Worm (Caenorhabditis elegans) whole organism, mixed stage, embryonic: ENCODE results near the gene K10D11.6.

Source experiments
- M03D4.4 ChIP-seq: sonication (generic microtip); optimal IDR thresholded peaks from 2 replicates; lab custom pipeline; 2017; ENCODE audit warnings: mild to moderate bottlenecking, missing genetic modification characterization, missing compliant biosample characterization
- bed-3 ChIP-seq: fragments of 200-800 bp; sonication (Bioruptor generic); optimal IDR thresholded peaks from 3 replicates; lab custom pipeline; 2018; ENCODE audit warnings: mild to moderate bottlenecking, missing genetic modification characterization, moderate library complexity, missing compliant biosample characterization
- blmp-1 ChIP-seq: fragments of 150-350 bp; optimal IDR thresholded peaks from 2 replicates; lab custom pipeline; 2014; ENCODE audit warnings: missing biosample characterization, missing genetic modification characterization
- ceh-39 ChIP-seq: fragments of 150-350 bp; optimal IDR thresholded peaks from 2 replicates; lab custom pipeline; 2014; ENCODE audit warnings: missing biosample characterization, missing genetic modification characterization
- ceh-83 ChIP-seq: fragments of 200-800 bp; sonication (Bioruptor generic); optimal IDR thresholded peaks from 2 replicates; lab custom pipeline; 2018; ENCODE audit warnings: mild to moderate bottlenecking, missing genetic modification characterization, missing compliant biosample characterization
- ces-1 ChIP-seq: fragments of 150-350 bp; optimal IDR thresholded peaks from 2 replicates; lab custom pipeline; 2014; ENCODE audit warnings: missing biosample characterization, missing genetic modification reagents, missing genetic modification characterization
- cnd-1 ChIP-seq: fragments of 200-800 bp; sonication (Bioruptor generic); optimal IDR thresholded peaks from 2 replicates; lab custom pipeline; 2018; ENCODE audit warnings: mild to moderate bottlenecking, missing genetic modification characterization, missing compliant biosample characterization
- drap-1 ChIP-seq: fragments of 200-800 bp; sonication (Bioruptor generic); optimal IDR thresholded peaks from 3 replicates; lab custom pipeline; 2018; ENCODE audit warnings: mild to moderate bottlenecking, missing genetic modification characterization, missing compliant biosample characterization
- elt-1 ChIP-seq: sonication (generic microtip); optimal IDR thresholded peaks from 2 replicates; lab custom pipeline; 2017; ENCODE audit warnings: missing genetic modification characterization, mild to moderate bottlenecking, missing compliant biosample characterization, antibody characterized with exemption, moderate library complexity, borderline replicate concordance; ENCODE audit not compliant: insufficient read depth
- elt-3 ChIP-seq: fragments of 150-350 bp; optimal IDR thresholded peaks from 2 replicates; lab custom pipeline; 2014; ENCODE audit warnings: missing biosample characterization, missing genetic modification characterization
- flh-1 ChIP-seq: fragments of 200-800 bp; sonication (Bioruptor generic); optimal IDR thresholded peaks from 2 replicates; lab custom pipeline; 2018; ENCODE audit warnings: mild to moderate bottlenecking, missing genetic modification characterization, moderate library complexity, missing compliant biosample characterization
- ham-2 ChIP-seq: fragments of 200-800 bp; sonication (Bioruptor generic); optimal IDR thresholded peaks from 2 replicates; lab custom pipeline; 2018; ENCODE audit warnings: mild to moderate bottlenecking, missing genetic modification characterization, missing compliant biosample characterization
- hlh-1 ChIP-seq: fragments of 150-350 bp; optimal IDR thresholded peaks from 2 replicates; lab custom pipeline; 2014; ENCODE audit warnings: missing biosample characterization, missing genetic modification reagents, missing genetic modification characterization
- lin-13 ChIP-seq: fragments of 150-350 bp; optimal IDR thresholded peaks from 2 replicates; lab custom pipeline; 2014; ENCODE audit warnings: missing biosample characterization, missing genetic modification characterization
- lin-32 ChIP-seq: fragments of 200-800 bp; sonication (Bioruptor generic); optimal IDR thresholded peaks from 2 replicates; lab custom pipeline; 2018; ENCODE audit warnings: mild to moderate bottlenecking, missing genetic modification characterization, missing compliant biosample characterization
- lsy-2 ChIP-seq: fragments of 150-350 bp; optimal IDR thresholded peaks from 2 replicates; lab custom pipeline; 2014; ENCODE audit warnings: missing biosample characterization, missing genetic modification characterization
- mab-5 ChIP-seq: fragments of 150-350 bp; optimal IDR thresholded peaks from 2 replicates; lab custom pipeline; 2014; ENCODE audit warnings: missing biosample characterization, missing genetic modification characterization
- mep-1 ChIP-seq: fragments of 150-350 bp; optimal IDR thresholded peaks from 2 replicates; lab custom pipeline; 2017; ENCODE audit warnings: missing biosample characterization, missing genetic modification reagents, missing genetic modification characterization, inconsistent platforms
- mls-2 ChIP-seq: sonication (generic microtip); optimal IDR thresholded peaks from 2 replicates; lab custom pipeline; 2016; ENCODE audit warnings: mild to moderate bottlenecking, missing genetic modification characterization, moderate library complexity, missing compliant biosample characterization
- nhr-12 ChIP-seq: fragments of 150-350 bp; optimal IDR thresholded peaks from 2 replicates; lab custom pipeline; 2014; ENCODE audit warnings: missing biosample characterization, missing genetic modification characterization
- nhr-2 ChIP-seq: fragments of 150-350 bp; optimal IDR thresholded peaks from 2 replicates; lab custom pipeline; 2014; ENCODE audit warnings: missing biosample characterization, missing genetic modification characterization
- nhr-237 ChIP-seq: fragments of 150-350 bp; optimal IDR thresholded peaks from 2 replicates; lab custom pipeline; 2014; ENCODE audit warnings: missing biosample characterization, missing genetic modification characterization
- nhr-28 ChIP-seq: fragments of 150-350 bp; optimal IDR thresholded peaks from 2 replicates; lab custom pipeline; 2014; ENCODE audit warnings: missing biosample characterization, missing genetic modification characterization
- pha-4 ChIP-seq: fragments of 150-350 bp; optimal IDR thresholded peaks from 2 replicates; lab custom pipeline; 2018; ENCODE audit warnings: missing biosample characterization, missing genetic modification reagents, missing genetic modification characterization
- sem-2 ChIP-seq: fragments of 200-800 bp; sonication (Bioruptor generic); optimal IDR thresholded peaks from 2 replicates; lab custom pipeline; 2018; ENCODE audit warnings: mild to moderate bottlenecking, missing genetic modification characterization, missing compliant biosample characterization
- snpc-4 ChIP-seq: fragments of 150-350 bp; optimal IDR thresholded peaks from 2 replicates; lab custom pipeline; 2014; ENCODE audit warnings: missing biosample characterization, missing genetic modification characterization
- sptf-1 ChIP-seq: sonication (generic microtip); optimal IDR thresholded peaks from 2 replicates; lab custom pipeline; 2017; ENCODE audit warnings: mild to moderate bottlenecking, missing genetic modification characterization, moderate library complexity, missing compliant biosample characterization
- tbx-8 ChIP-seq: fragments of 200-800 bp; sonication (Bioruptor generic); optimal IDR thresholded peaks from 2 replicates; lab custom pipeline; 2018; ENCODE audit warnings: mild to moderate bottlenecking, missing genetic modification characterization, moderate library complexity, missing compliant biosample characterization
- unc-120 ChIP-seq: sonication (generic microtip); optimal IDR thresholded peaks from 2 replicates; lab custom pipeline; 2017; ENCODE audit warnings: missing genetic modification characterization, missing compliant biosample characterization; ENCODE audit not compliant: poor library complexity, severe bottlenecking
- unc-39 ChIP-seq: fragments of 150-350 bp; optimal IDR thresholded peaks from 2 replicates; lab custom pipeline; 2014; ENCODE audit warnings: missing biosample characterization, missing genetic modification characterization
- unc-62 ChIP-seq: fragments of 150-350 bp; optimal IDR thresholded peaks from 2 replicates; lab custom pipeline; 2014; ENCODE audit warnings: missing biosample characterization, missing genetic modification reagents, missing genetic modification characterization
- zip-8 ChIP-seq: fragments of 150-350 bp; optimal IDR thresholded peaks from 2 replicates; lab custom pipeline; 2014; ENCODE audit warnings: missing biosample characterization, missing genetic modification characterization
- ztf-11 ChIP-seq: fragments of 150-350 bp; optimal IDR thresholded peaks from 2 replicates; lab custom pipeline; 2014; ENCODE audit warnings: missing biosample characterization, missing genetic modification characterization

K10D11.6 gene

ce11 chrIV:12965074-12965473 lies 24.2 kb downstream of the K10D11.6 start, which contains the start of gene dod-22:
TSS of gene dod-22 (plus strand) at chrIV:12965374.
- TF ChIP-seq tbx-8 (GFP tag; lab: Kevin White, UChicago) = no peak
- TF ChIP-seq nhr-28 (tag; lab: Kevin White, UChicago) = no peak
- no peak for TF ChIP-seq lin-13 (tag; lab: Kevin White, UChicago)
- TF ChIP-seq zip-8 (tag; lab: Kevin White, UChicago) = no peak
- TF ChIP-seq ceh-39 (tag; lab: Kevin White, UChicago) = no peak
- no peak for TF ChIP-seq sem-2 (GFP tag; lab: Kevin White, UChicago)
- no peak for TF ChIP-seq elt-1 (tag; lab: Kevin White, UChicago)
- TF ChIP-seq ham-2 (GFP tag; lab: Kevin White, UChicago) = no peak
- TF ChIP-seq mab-5 (tag; lab: Kevin White, UChicago) = no peak
- TF ChIP-seq sptf-1 (tag; lab: Kevin White, UChicago) = no peak
- TF ChIP-seq lin-32 (GFP tag; lab: Kevin White, UChicago) = no peak
- no peak for TF ChIP-seq lsy-2 (tag; lab: Kevin White, UChicago)
- no peak for TF ChIP-seq drap-1 (GFP tag; lab: Kevin White, UChicago)
- no peak for TF ChIP-seq blmp-1

ce11 chrIV:12964648-12965047 lies 24.6 kb downstream of the K10D11.6 start:
- TF ChIP-seq drap-1 (GFP tag; lab: Kevin White, UChicago) (no peak), nhr-237 (tag; lab: Kevin White, UChicago) (no peak), M03D4.4 (tag; lab: Kevin White, UChicago) (no peak), ceh-83 (GFP tag; lab: Kevin White, UChicago) (no peak), nhr-12 (tag; lab: Kevin White, UChicago) (no peak), pha-4 (tag; lab: Kevin White, UChicago) (no peak), ham-2 (GFP tag; lab: Kevin White, UChicago) (no peak), snpc-4 (tag; lab: Kevin White, UChicago) (no peak), bed-3 (GFP tag; lab: Kevin White, UChicago) (no peak), lin-32 (GFP tag; lab: Kevin White, UChicago) (no peak), unc-120 (tag; lab: Kevin White, UChicago) (no peak), nhr-28 (tag; lab: Kevin White, UChicago) (no peak), tbx-8 (GFP tag; lab: Kevin White, UChicago) (no peak), mab-5 (tag; lab: Kevin White, UChicago) (no peak), hlh-1 (no peak), elt-1 (tag; lab: Kevin White, UChicago) (no peak), zip-8 (tag; lab: Kevin White, UChicago) (no peak), cnd-1 (tag; lab: Kevin White, UChicago) (no peak), mls-2 (tag; lab: Kevin White, UChicago) (no peak), ztf-11 (tag; lab: Kevin White, UChicago) (no peak)

ce11 chrIV:12962564-12962963 lies 26.7 kb downstream of the K10D11.6 start, which contains the start of gene F55G11.8:
TSS of gene F55G11.8 (plus strand) at chrIV:12962808.
- TF ChIP-seq mls-2 (tag; lab: Kevin White, UChicago) (no peak), mab-5 (tag; lab: Kevin White, UChicago) (no peak), mep-1 (tag; lab: Kevin White, UChicago) (no peak), nhr-12 (tag; lab: Kevin White, UChicago) (no peak), ham-2 (GFP tag; lab: Kevin White, UChicago) (no peak), lin-32 (GFP tag; lab: Kevin White, UChicago) (no peak), ceh-83 (GFP tag; lab: Kevin White, UChicago) (no peak), bed-3 (GFP tag; lab: Kevin White, UChicago) (no peak), cnd-1 (tag; lab: Kevin White, UChicago) (no peak), snpc-4 (tag; lab: Kevin White, UChicago) (no peak), ces-1 (no peak), pha-4 (tag; lab: Kevin White, UChicago) (no peak), unc-62 (GFP tag; lab: Kevin White, UChicago) (no peak), sptf-1 (tag; lab: Kevin White, UChicago) (no peak), ceh-39 (tag; lab: Kevin White, UChicago) (no peak), lsy-2 (tag; lab: Kevin White, UChicago) (no peak), lin-13 (tag; lab: Kevin White, UChicago) (no peak), flh-1 (GFP tag; lab: Kevin White, UChicago) (no peak)

ce11 chrIV:12960136-12960535 lies 29.1 kb downstream of the K10D11.6 start, which contains the start of gene F55G11.7:
TSS of gene F55G11.7 (plus strand) at chrIV:12960436.
- no peak for TF ChIP-seq mep-1 (tag; lab: Kevin White, UChicago)
- TF ChIP-seq unc-62 (GFP tag; lab: Kevin White, UChicago) = no peak
- TF ChIP-seq flh-1 (GFP tag; lab: Kevin White, UChicago) = no peak
- TF ChIP-seq nhr-12 (tag; lab: Kevin White, UChicago) = no peak
- no peak for TF ChIP-seq ceh-39 (tag; lab: Kevin White, UChicago)
- no peak for TF ChIP-seq tbx-8 (GFP tag; lab: Kevin White, UChicago)
- no peak for TF ChIP-seq lin-13 (tag; lab: Kevin White, UChicago)
- TF ChIP-seq M03D4.4 (tag; lab: Kevin White, UChicago) = no peak
- TF ChIP-seq snpc-4 (tag; lab: Kevin White, UChicago) = no peak
- no peak for TF ChIP-seq cnd-1 (tag; lab: Kevin White, UChicago)
- TF ChIP-seq drap-1 (GFP tag; lab: Kevin White, UChicago) = no peak
- TF ChIP-seq nhr-28 (tag; lab: Kevin White, UChicago) = no peak
- TF ChIP-seq nhr-2 (tag; lab: Kevin White, UChicago) = no peak
- no peak for TF ChIP-seq mab-5 (tag; lab: Kevin White, UChicago)
- TF ChIP-seq unc-39 = no peak
- no peak for TF ChIP-seq ceh-83 (GFP tag; lab: Kevin White, UChicago)
- no peak for TF ChIP-seq lsy-2 (tag; lab: Kevin White, UChicago)
- no peak for TF ChIP-seq zip-8 (tag; lab: Kevin White, UChicago)
- TF ChIP-seq elt-3 (tag; lab: Kevin White, UChicago) = no peak
